Worm (Caenorhabditis elegans): ENCODE results near the gene F19B6.10.

Gene F19B6.10

ce11 chrIV:12376021-12376420 is 39.0 kb downstream of the F19B6.10 start, which contains the start of gene atz-1:
atz-1 (minus strand) TSS chrIV:12376121.
- TF ChIP-seq ceh-34 (tag; optimal IDR thresholded peaks at IDR 0.05) (no peak), zip-5 (tag; optimal IDR thresholded peaks at IDR 0.05) (no peak), ceh-19 (GFP tag; optimal IDR thresholded peaks at IDR 0.05) (no peak), C38D4.7 (GFP tag; optimal IDR thresholded peaks at IDR 0.05) (no peak), ref-2 (tag; optimal IDR thresholded peaks at IDR 0.05) (no peak), hlh-8 (tag; optimal IDR thresholded peaks at IDR 0.05) (no peak), pros-1 (tag; optimal IDR thresholded peaks at IDR 0.05) (no peak), fkh-10 (GFP tag; optimal IDR thresholded peaks at IDR 0.05) (no peak), ceh-9 (tag; optimal IDR thresholded peaks at IDR 0.05) (no peak)

- TF ChIP-seq tbx-2 (tag; optimal IDR thresholded peaks at IDR 0.05), result no peak
- TF ChIP-seq fax-1 (tag; optimal IDR thresholded peaks at IDR 0.05), result no peak
- TF ChIP-seq ama-1 (optimal IDR thresholded peaks at IDR 0.05), result no peak
- no peak for TF ChIP-seq unc-86 (tag; optimal IDR thresholded peaks at IDR 0.05)
- no peak for TF ChIP-seq ref-2 (tag; optimal IDR thresholded peaks at IDR 0.05)
- no peak for TF ChIP-seq ztf-16 (tag; optimal IDR thresholded peaks at IDR 0.05)
- no peak for TF ChIP-seq pax-1 (tag; optimal IDR thresholded peaks at IDR 0.05)
Observed at ce11 chrIV:12378919-12379318, 41.9 kb downstream of the F19B6.10 start.

ce11 chrIV:12379784-12380183 is 42.8 kb downstream of the F19B6.10 start, which contains the start of gene thn-1:
thn-1 (plus strand) TSS chrIV:12380084.
- no peak for TF ChIP-seq ttx-3 (tag; optimal IDR thresholded peaks at IDR 0.05)
- TF ChIP-seq hlh-15 (tag; optimal IDR thresholded peaks at IDR 0.05), result no peak
- no peak for TF ChIP-seq fax-1 (tag; optimal IDR thresholded peaks at IDR 0.05)
- no peak for TF ChIP-seq pros-1 (tag; optimal IDR thresholded peaks at IDR 0.05)
- no peak for TF ChIP-seq npax-4 (tag; optimal IDR thresholded peaks at IDR 0.05)
- no peak for TF ChIP-seq F13H6.1 (tag; optimal IDR thresholded peaks at IDR 0.05)
- TF ChIP-seq pat-9 (tag; optimal IDR thresholded peaks at IDR 0.05), result no peak
- TF ChIP-seq eyg-1 (tag; optimal IDR thresholded peaks at IDR 0.05), result no peak
- no peak for TF ChIP-seq che-1 (tag; optimal IDR thresholded peaks at IDR 0.05)
- TF ChIP-seq ceh-48 (tag; optimal IDR thresholded peaks at IDR 0.05), result no peak
- TF ChIP-seq K02D7.2 (tag; optimal IDR thresholded peaks at IDR 0.05), result no peak
- no peak for TF ChIP-seq unc-3 (GFP tag; conservative IDR thresholded peaks at IDR 0.05)
- TF ChIP-seq unc-3 (tag; optimal IDR thresholded peaks at IDR 0.05), result no peak
- TF ChIP-seq odd-2 (tag; optimal IDR thresholded peaks at IDR 0.05), result no peak
- TF ChIP-seq ceh-22 (tag; optimal IDR thresholded peaks at IDR 0.05), result no peak
- TF ChIP-seq gmeb-2 (tag; optimal IDR thresholded peaks at IDR 0.05), result no peak
- no peak for TF ChIP-seq lin-11 (tag; optimal IDR thresholded peaks at IDR 0.05)
- no peak for TF ChIP-seq pha-2 (tag; optimal IDR thresholded peaks at IDR 0.05)

- TF ChIP-seq C38D4.7 (GFP tag; optimal IDR thresholded peaks at IDR 0.05), result no peak
- TF ChIP-seq K09A11.1 (tag; optimal IDR thresholded peaks at IDR 0.05; ENCODE audit: insufficient read depth), result no peak
- no peak for TF ChIP-seq elt-4 (tag; optimal IDR thresholded peaks at IDR 0.05)
- TF ChIP-seq lim-6 (tag; optimal IDR thresholded peaks at IDR 0.05), result no peak
Observed at ce11 chrIV:12382864-12383263, 45.9 kb downstream of the F19B6.10 start, which contains the start of gene thn-2. thn-2 (plus strand) TSS chrIV:12383170.

- TF ChIP-seq lim-6 (tag; optimal IDR thresholded peaks at IDR 0.05), result no peak
- no peak for TF ChIP-seq K09A11.1 (tag; optimal IDR thresholded peaks at IDR 0.05; ENCODE audit: insufficient read depth)
- no peak for TF ChIP-seq tbx-7 (tag; optimal IDR thresholded peaks at IDR 0.05)
- no peak for TF ChIP-seq hlh-13 (GFP tag; optimal IDR thresholded peaks at IDR 0.05)
- TF ChIP-seq tbx-2 (tag; optimal IDR thresholded peaks at IDR 0.05), result no peak
- TF ChIP-seq ceh-34 (tag; optimal IDR thresholded peaks at IDR 0.05), result no peak
- no peak for TF ChIP-seq hlh-6 (tag; optimal IDR thresholded peaks at IDR 0.05)
- no peak for TF ChIP-seq fax-1 (tag; optimal IDR thresholded peaks at IDR 0.05)
- no peak for TF ChIP-seq sox-4 (tag; optimal IDR thresholded peaks at IDR 0.05)
Observed at ce11 chrIV:12385061-12385460, 48.1 kb downstream of the F19B6.10 start, which contains the start of gene F28D1.6. F28D1.6 (minus strand) TSS chrIV:12385161.
